Fruit fly (Drosophila melanogaster) whole organism, embryonic: Measurements from ENCODE around the gene mRpL51.
A peak's percentile ranks its signal among the peaks of the same experiment; 100 is the strongest.

Source experiments
- Atf-2 ChIP-seq: fragments of 200-800 bp; sonication (Bioruptor generic); optimal IDR thresholded peaks from 2 replicates; lab custom pipeline; 2016; ENCODE audit warnings: missing biosample characterization, missing genetic modification characterization
- BtbVII ChIP-seq: fragments of 200-800 bp; sonication (Bioruptor generic); optimal IDR thresholded peaks from 3 replicates; lab custom pipeline; 2017; ENCODE audit warnings: missing biosample characterization, mild to moderate bottlenecking, missing genetic modification characterization
- CG10209 ChIP-seq: fragments of 200-800 bp; sonication (Bioruptor generic); optimal IDR thresholded peaks from 3 replicates; lab custom pipeline; 2017; ENCODE audit warnings: missing biosample characterization, mild to moderate bottlenecking, missing genetic modification characterization, missing genetic modification reagents
- CG10565 ChIP-seq: fragments of 200-800 bp; sonication (Bioruptor generic); optimal IDR thresholded peaks from 3 replicates; lab custom pipeline; 2016; ENCODE audit warnings: missing biosample characterization, mild to moderate bottlenecking, missing genetic modification characterization
- CG11695 ChIP-seq: fragments of 200-800 bp; sonication (Bioruptor generic); IDR thresholded peaks from 3 replicates; pipeline ENCODE4 v1.3.6; 2022; ENCODE audit warnings: missing biosample characterization, missing genetic modification characterization
- CG12104 ChIP-seq: fragments of 200-800 bp; sonication (Bioruptor generic); optimal IDR thresholded peaks from 3 replicates; lab custom pipeline; 2016; ENCODE audit warnings: missing biosample characterization, missing genetic modification characterization
- CG12744 ChIP-seq: fragments of 200-800 bp; sonication (Bioruptor generic); optimal IDR thresholded peaks from 2 replicates; lab custom pipeline; 2016; ENCODE audit warnings: missing biosample characterization, missing genetic modification characterization
- CG13123 ChIP-seq: fragments of 200-800 bp; sonication (Bioruptor generic); optimal IDR thresholded peaks from 2 replicates; lab custom pipeline; 2016; ENCODE audit warnings: missing biosample characterization, missing genetic modification characterization
- CG16815 ChIP-seq: fragments of 200-800 bp; sonication (Bioruptor generic); optimal IDR thresholded peaks from 3 replicates; lab custom pipeline; 2017; ENCODE audit warnings: missing biosample characterization, mild to moderate bottlenecking, missing genetic modification characterization
- CG17361 ChIP-seq: fragments of 200-800 bp; sonication (Bioruptor generic); IDR thresholded peaks from 3 replicates; pipeline ENCODE4 v1.3.6; 2022; ENCODE audit warnings: missing biosample characterization, missing genetic modification characterization
- CG17612 ChIP-seq: fragments of 200-800 bp; sonication (Bioruptor generic); IDR thresholded peaks from 2 replicates; pipeline ENCODE4 v1.3.6; 2022; ENCODE audit warnings: missing biosample characterization, missing genetic modification characterization
- CG2678 ChIP-seq: fragments of 200-800 bp; sonication (Bioruptor generic); optimal IDR thresholded peaks from 3 replicates; lab custom pipeline; 2019; ENCODE audit warnings: missing biosample characterization, mild to moderate bottlenecking, missing genetic modification characterization, moderate library complexity
- CG30403 ChIP-seq: fragments of 200-800 bp; sonication (Bioruptor generic); optimal IDR thresholded peaks from 3 replicates; lab custom pipeline; 2016; ENCODE audit warnings: missing biosample characterization, missing genetic modification characterization
- CG32767 ChIP-seq: fragments of 200-800 bp; sonication (Bioruptor generic); IDR thresholded peaks from 2 replicates; pipeline ENCODE4 v1.3.6; 2022; ENCODE audit warnings: missing biosample characterization, missing genetic modification characterization
- Camta ChIP-seq: fragments of 200-800 bp; sonication (Bioruptor generic); optimal IDR thresholded peaks from 2 replicates; lab custom pipeline; 2016; ENCODE audit warnings: missing biosample characterization, missing genetic modification characterization
- CkIIα-i1 ChIP-seq: fragments of 200-800 bp; sonication (Bioruptor generic); IDR thresholded peaks from 2 replicates; pipeline ENCODE4 v1.3.6; 2022; ENCODE audit warnings: missing biosample characterization, missing genetic modification characterization
- CoRest ChIP-seq: fragments of 200-800 bp; sonication (Bioruptor generic); optimal IDR thresholded peaks from 3 replicates; lab custom pipeline; 2018; ENCODE audit warnings: missing biosample characterization, mild to moderate bottlenecking, missing genetic modification characterization, moderate library complexity
- Dp ChIP-seq: fragments of 200-800 bp; sonication (Bioruptor generic); optimal IDR thresholded peaks from 2 replicates; lab custom pipeline; 2018; ENCODE audit warnings: missing biosample characterization, mild to moderate bottlenecking, missing genetic modification characterization, moderate library complexity
- E2f2 ChIP-seq: fragments of 200-800 bp; sonication (Bioruptor generic); IDR thresholded peaks from 2 replicates; pipeline ENCODE4 v1.3.6; 2022; ENCODE audit warnings: missing biosample characterization, missing genetic modification characterization
- Eip74EF ChIP-seq, 2 experiments: fragments of 200-800 bp in 1 of 2; fragments of >200 bp in 1 of 2; sonication (Bioruptor generic) in 1 of 2; optimal IDR thresholded peaks; 2 replicates each; lab custom pipeline; 2017 to 2019; ENCODE audit warnings: missing biosample characterization in 2 of 2, missing genetic modification characterization in 2 of 2, mild to moderate bottlenecking in 1 of 2, moderate library complexity in 1 of 2
- Ets97D ChIP-seq: fragments of 200-800 bp; sonication (Bioruptor generic); optimal IDR thresholded peaks from 3 replicates; lab custom pipeline; 2016; ENCODE audit warnings: missing biosample characterization, missing genetic modification characterization
- Gug ChIP-seq: fragments of 200-800 bp; sonication (Bioruptor generic); IDR thresholded peaks from 4 replicates; pipeline ENCODE4 v1.3.6; 2022; ENCODE audit warnings: missing biosample characterization, missing genetic modification characterization
- Hand ChIP-seq: fragments of 200-800 bp; sonication (Bioruptor generic); optimal IDR thresholded peaks from 2 replicates; lab custom pipeline; 2017; ENCODE audit warnings: mild to moderate bottlenecking, missing biosample characterization, missing genetic modification reagents, missing genetic modification characterization
- Hmr ChIP-seq: fragments of 200-800 bp; sonication (Bioruptor generic); optimal IDR thresholded peaks from 3 replicates; lab custom pipeline; 2017; ENCODE audit warnings: mild to moderate bottlenecking, missing biosample characterization, missing genetic modification reagents, missing genetic modification characterization
- MESR4 ChIP-seq: fragments of 200-800 bp; sonication (Bioruptor generic); optimal IDR thresholded peaks from 2 replicates; lab custom pipeline; 2018; ENCODE audit warnings: missing biosample characterization, mild to moderate bottlenecking, missing genetic modification characterization, moderate library complexity
- NFAT ChIP-seq: fragments of 200-800 bp; sonication (Bioruptor generic); IDR thresholded peaks from 2 replicates; pipeline ENCODE4 v1.3.6; 2022; ENCODE audit warnings: missing biosample characterization, missing genetic modification characterization
- Oaz ChIP-seq: fragments of 200-800 bp; sonication (Bioruptor generic); IDR thresholded peaks from 2 replicates; pipeline ENCODE4 v1.3.6; 2022; ENCODE audit warnings: missing biosample characterization, missing genetic modification characterization
- Usf ChIP-seq: fragments of 200-800 bp; sonication (Bioruptor generic); optimal IDR thresholded peaks from 2 replicates; lab custom pipeline; 2017; ENCODE audit warnings: missing genotype, missing biosample characterization, missing genetic modification characterization
- abd-A ChIP-seq: fragments of 200-800 bp; sonication (Bioruptor generic); optimal IDR thresholded peaks from 3 replicates; lab custom pipeline; 2019; ENCODE audit warnings: missing biosample characterization, mild to moderate bottlenecking, missing genetic modification characterization, moderate library complexity
- amos ChIP-seq: fragments of 200-800 bp; sonication (Bioruptor generic); IDR thresholded peaks from 2 replicates; pipeline ENCODE4 v1.3.6; 2022; ENCODE audit warnings: missing biosample characterization, missing genetic modification characterization; ENCODE audit not compliant: partially characterized antibody
- ase ChIP-seq: fragments of 200-800 bp; sonication (Bioruptor generic); IDR thresholded peaks from 3 replicates; pipeline ENCODE4 v1.3.6; 2022; ENCODE audit warnings: missing biosample characterization, missing genetic modification characterization
- corto ChIP-seq: fragments of 200-800 bp; sonication (Bioruptor generic); optimal IDR thresholded peaks from 2 replicates; lab custom pipeline; 2016; ENCODE audit warnings: missing biosample characterization, mild to moderate bottlenecking, missing genetic modification characterization, moderate library complexity
- crol ChIP-seq: fragments of 200-800 bp; sonication (Bioruptor generic); IDR thresholded peaks from 2 replicates; pipeline ENCODE4 v1.3.6; 2022; ENCODE audit warnings: missing biosample characterization, missing genetic modification characterization
- dmrt99B ChIP-seq: fragments of 200-800 bp; sonication (Bioruptor generic); optimal IDR thresholded peaks from 2 replicates; lab custom pipeline; 2018; ENCODE audit warnings: missing biosample characterization, mild to moderate bottlenecking, missing genetic modification characterization, moderate library complexity
- fd102C ChIP-seq: fragments of 200-800 bp; sonication (Bioruptor generic); optimal IDR thresholded peaks from 2 replicates; lab custom pipeline; 2018; ENCODE audit warnings: missing biosample characterization, mild to moderate bottlenecking, missing genetic modification characterization, moderate library complexity
- fd96Cb ChIP-seq: fragments of 200-800 bp; sonication (Bioruptor generic); optimal IDR thresholded peaks from 2 replicates; lab custom pipeline; 2018; ENCODE audit warnings: missing biosample characterization, mild to moderate bottlenecking, missing genetic modification characterization, moderate library complexity
- gce ChIP-seq: fragments of 200-800 bp; sonication (Bioruptor generic); IDR thresholded peaks from 3 replicates; pipeline ENCODE4 v1.3.6; 2022; ENCODE audit warnings: missing biosample characterization, missing genetic modification characterization
- h ChIP-seq: fragments of >200 bp; optimal IDR thresholded peaks from 2 replicates; lab custom pipeline; 2017
- kay ChIP-seq: fragments of 200-800 bp; sonication (Bioruptor generic); optimal IDR thresholded peaks from 2 replicates; lab custom pipeline; 2016; ENCODE audit warnings: missing biosample characterization, missing genetic modification characterization
- nerfin-1 ChIP-seq: fragments of 200-800 bp; sonication (Bioruptor generic); optimal IDR thresholded peaks from 3 replicates; lab custom pipeline; 2019; ENCODE audit warnings: missing biosample characterization, mild to moderate bottlenecking, missing genetic modification characterization, moderate library complexity
- p53 ChIP-seq: fragments of 200-800 bp; sonication (Bioruptor generic); optimal IDR thresholded peaks from 2 replicates; lab custom pipeline; 2016; ENCODE audit warnings: missing biosample characterization, missing genetic modification characterization
- pfk ChIP-seq: fragments of 200-800 bp; sonication (Bioruptor generic); optimal IDR thresholded peaks from 2 replicates; lab custom pipeline; 2018; ENCODE audit warnings: missing biosample characterization, mild to moderate bottlenecking, missing genetic modification characterization, moderate library complexity
- pum ChIP-seq: fragments of 200-800 bp; sonication (Bioruptor generic); optimal IDR thresholded peaks from 2 replicates; lab custom pipeline; 2016; ENCODE audit warnings: missing biosample characterization, missing genetic modification characterization
- ro ChIP-seq: fragments of 200-800 bp; sonication (Bioruptor generic); IDR thresholded peaks from 2 replicates; pipeline ENCODE4 v1.3.6; 2022; ENCODE audit warnings: missing biosample characterization, missing genetic modification characterization
- sc ChIP-seq, 3 experiments: fragments of >200 bp in 2 of 3; fragments of 200-800 bp in 1 of 3; sonication (Bioruptor generic) in 1 of 3; optimal IDR thresholded peaks; 2 replicates in 2 of 3; 3 replicates in 1 of 3; lab custom pipeline; 2017; ENCODE audit warnings: mild to moderate bottlenecking in 1 of 3, missing biosample characterization in 1 of 3, missing genetic modification characterization in 1 of 3, missing genetic modification reagents in 1 of 3
- slbo ChIP-seq: fragments of 200-800 bp; sonication (Bioruptor generic); IDR thresholded peaks from 2 replicates; pipeline ENCODE4 v1.3.6; 2022; ENCODE audit warnings: missing biosample characterization, missing genetic modification characterization
- sqz ChIP-seq: fragments of 200-800 bp; sonication (Bioruptor generic); optimal IDR thresholded peaks from 3 replicates; lab custom pipeline; 2018; ENCODE audit warnings: missing biosample characterization, mild to moderate bottlenecking, missing genetic modification characterization
- trh ChIP-seq: fragments of 200-800 bp; sonication (Bioruptor generic); optimal IDR thresholded peaks from 2 replicates; lab custom pipeline; 2016; ENCODE audit warnings: missing biosample characterization, missing genetic modification characterization
- vfl ChIP-seq: fragments of 200-800 bp; sonication (Bioruptor generic); optimal IDR thresholded peaks from 2 replicates; lab custom pipeline; 2016; ENCODE audit warnings: missing biosample characterization, missing genetic modification characterization
- vnd ChIP-seq: fragments of 200-800 bp; sonication (Bioruptor generic); IDR thresholded peaks from 3 replicates; pipeline ENCODE4 v1.3.6; 2022; ENCODE audit warnings: missing biosample characterization, missing genetic modification characterization; ENCODE audit not compliant: partially characterized antibody
- vvl ChIP-seq: fragments of 200-800 bp; sonication (Bioruptor generic); IDR thresholded peaks from 2 replicates; pipeline ENCODE4 v1.3.6; 2022; ENCODE audit warnings: missing biosample characterization, missing genetic modification characterization

mRpL51 gene

DNA sequence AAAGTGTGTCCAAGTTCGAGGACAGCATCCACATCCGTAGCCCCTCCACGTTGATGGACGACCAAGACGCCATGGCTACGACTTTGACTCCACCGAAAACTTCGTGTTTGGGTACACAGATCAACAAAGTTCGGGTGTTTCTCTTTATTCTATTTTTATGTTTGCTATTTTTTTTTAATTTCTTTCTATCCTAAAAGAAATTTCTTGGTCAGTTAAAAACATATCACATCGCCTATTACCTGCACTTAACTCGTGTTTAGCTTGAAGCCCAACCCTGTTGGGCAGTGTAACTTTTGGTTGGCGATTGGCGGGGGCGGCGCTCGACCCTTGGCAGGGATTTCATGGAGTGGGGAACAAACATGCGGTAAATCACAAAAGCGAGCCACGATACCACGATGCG, 43.7 kb downstream of the mRpL51 start (continued):
- no peak for TF ChIP-seq Ets97D (GFP tag; lab: Kevin White, UChicago)
- TF ChIP-seq vnd: no peak
- TF ChIP-seq Usf (GFP tag; lab: Kevin White, UChicago): no peak
- no peak for TF ChIP-seq sc (optimal IDR thresholded peaks at IDR 0.05; lab: Kevin White, UChicago)
- TF ChIP-seq sc (GFP tag; optimal IDR thresholded peaks at IDR 0.05; lab: Kevin White, UChicago): no peak
- TF ChIP-seq amos: no peak
- TF ChIP-seq fd96Cb (tag; lab: Kevin White, UChicago): peak; percentile 64
- peak; percentile 41 for TF ChIP-seq BtbVII
- no peak for TF ChIP-seq kay (GFP tag; lab: Kevin White, UChicago)
- peak; percentile 24 for TF ChIP-seq nerfin-1 (tag; lab: Kevin White, UChicago)
- TF ChIP-seq Eip74EF (GFP tag; optimal IDR thresholded peaks at IDR 0.05; lab: Kevin White, UChicago): peak in 1 of 2 experiments; percentile 30
- peak; percentile 42; the same call in 1 of the 2 replicates for TF ChIP-seq crol (GFP tag; lab: Robert Waterston, UW)
- no peak for TF ChIP-seq CG10565 (GFP tag; lab: Kevin White, UChicago)
- TF ChIP-seq corto (GFP tag; lab: Kevin White, UChicago): no peak
- no peak for TF ChIP-seq Dp (GFP tag; lab: Kevin White, UChicago)
- no peak for TF ChIP-seq Camta
- TF ChIP-seq gce (GFP tag; lab: Robert Waterston, UW): peak; percentile 61; the same call in 1 of the 3 replicates
- TF ChIP-seq CG30403 (GFP tag; lab: Kevin White, UChicago): peak; percentile 37
- TF ChIP-seq CG13123: no peak
- peak; percentile 64 for TF ChIP-seq dmrt99B
- no peak for TF ChIP-seq ro (GFP tag; lab: Robert Waterston, UW)
- TF ChIP-seq p53 (GFP tag; lab: Kevin White, UChicago): no peak
- TF ChIP-seq h: no peak
- TF ChIP-seq CG2678 (tag; lab: Kevin White, UChicago): peak; percentile 73
- no peak for TF ChIP-seq abd-A (tag; lab: Kevin White, UChicago)
- TF ChIP-seq sqz (GFP tag; lab: Kevin White, UChicago): no peak
- TF ChIP-seq CG17361: peak; percentile 59
- peak; percentile 46; the same call in 1 of the 3 replicates for TF ChIP-seq CG11695 (GFP tag; lab: Robert Waterston, UW)
- TF ChIP-seq slbo (GFP tag; lab: Robert Waterston, UW): peak; percentile 59
- TF ChIP-seq CoRest (tag; lab: Kevin White, UChicago): peak; percentile 34
- TF ChIP-seq trh (GFP tag; lab: Kevin White, UChicago): no peak
- no peak for TF ChIP-seq fd102C (GFP tag; lab: Kevin White, UChicago)
- TF ChIP-seq CG32767 (GFP tag; lab: Robert Waterston, UW): peak; percentile 54; the same call in 1 of the 2 replicates
- TF ChIP-seq Gug: peak; percentile 71
- TF ChIP-seq CG12104 (GFP tag; lab: Kevin White, UChicago): peak; percentile 8
- TF ChIP-seq pum (GFP tag; lab: Kevin White, UChicago): no peak
- TF ChIP-seq Atf-2 (GFP tag; lab: Kevin White, UChicago): no peak
- no peak for TF ChIP-seq CG12744 (GFP tag; lab: Kevin White, UChicago)
- no peak for TF ChIP-seq MESR4
- peak; percentile 42 for TF ChIP-seq Oaz (GFP tag; lab: Robert Waterston, UW)
- TF ChIP-seq Hmr: no peak
- no peak for TF ChIP-seq CG17612
- peak; percentile 57; the same call in 1 of the 3 replicates for TF ChIP-seq ase (GFP tag; lab: Robert Waterston, UW)
- TF ChIP-seq Hand: no peak
- TF ChIP-seq NFAT: peak; percentile 43; the same call in 1 of the 2 replicates
- peak; percentile 30; the same call in 1 of the 2 replicates for TF ChIP-seq E2f2
- TF ChIP-seq CG10209: peak; percentile 25
- peak; percentile 42 for TF ChIP-seq CG16815 (GFP tag; lab: Kevin White, UChicago)
- TF ChIP-seq pfk (GFP tag; lab: Kevin White, UChicago): no peak
- no peak for TF ChIP-seq CkIIα-i1
- no peak for TF ChIP-seq vfl
- peak; percentile 81 for TF ChIP-seq vvl (GFP tag; lab: Robert Waterston, UW)
